Worm (Caenorhabditis elegans): Measurements from ENCODE around the gene pals-19.

DNA sequence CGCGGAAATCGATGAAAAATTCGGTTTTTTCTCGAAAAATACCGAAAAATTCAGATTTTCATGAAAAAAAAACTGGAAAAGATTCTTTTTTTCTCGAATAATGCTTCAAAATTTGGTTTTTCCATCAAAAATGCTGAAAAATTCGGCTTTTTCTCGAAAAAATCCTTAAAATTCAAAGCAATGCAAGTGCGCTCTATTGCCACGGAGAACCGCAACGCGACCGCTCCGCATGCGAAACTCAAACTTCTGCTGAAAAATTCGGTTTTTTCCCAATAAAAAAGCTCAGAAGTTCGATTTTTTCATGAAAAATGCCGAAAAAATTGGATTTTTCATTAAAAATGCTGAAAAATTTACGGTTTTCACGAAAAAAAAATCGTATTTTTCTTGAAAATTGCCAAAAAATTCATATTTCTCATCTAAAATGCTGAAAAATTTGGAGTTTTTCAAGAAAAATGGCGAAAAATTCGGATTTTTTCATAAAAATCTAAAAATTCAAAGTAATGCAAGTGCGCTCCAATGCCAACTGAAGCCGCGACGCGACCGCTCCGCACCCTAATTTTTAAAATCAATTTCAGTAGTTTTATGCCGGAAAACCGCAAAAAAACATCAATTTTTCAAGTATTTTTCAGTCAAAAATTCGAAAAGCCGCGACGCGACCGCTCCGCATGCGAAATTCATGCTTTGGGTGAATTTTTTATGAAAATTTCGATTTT is 11.5 kb downstream of the pals-19 start:
- TF ChIP-seq nhr-237 (tag; optimal IDR thresholded peaks at IDR 0.05), result no peak
- no peak for TF ChIP-seq snpc-4 (tag; optimal IDR thresholded peaks at IDR 0.05)
- no peak for TF ChIP-seq pha-4 (tag; optimal IDR thresholded peaks at IDR 0.05)
- no peak for TF ChIP-seq unc-62 (GFP tag; optimal IDR thresholded peaks at IDR 0.05)
- TF ChIP-seq mep-1 (tag; optimal IDR thresholded peaks at IDR 0.05), result no peak
- no peak for TF ChIP-seq unc-39 (tag; optimal IDR thresholded peaks at IDR 0.05)
- TF ChIP-seq nhr-76 (tag; optimal IDR thresholded peaks at IDR 0.05), result no peak
- no peak for TF ChIP-seq lin-13 (tag; optimal IDR thresholded peaks at IDR 0.05)
- TF ChIP-seq ces-1 (GFP tag; optimal IDR thresholded peaks at IDR 0.05), result no peak
- no peak for TF ChIP-seq ceh-39 (tag; optimal IDR thresholded peaks at IDR 0.05)
- no peak for TF ChIP-seq lsy-2 (tag; optimal IDR thresholded peaks at IDR 0.05)
- no peak for TF ChIP-seq bed-3 (GFP tag; optimal IDR thresholded peaks at IDR 0.05)
- TF ChIP-seq ceh-43 (GFP tag; optimal IDR thresholded peaks at IDR 0.05), result no peak
- no peak for TF ChIP-seq nhr-12 (tag; optimal IDR thresholded peaks at IDR 0.05)
